Worm (Caenorhabditis elegans) whole organism, young adult: ENCODE measurements around the gene mlh-1.
A peak's percentile ranks its signal among the peaks of the same experiment; 100 is the strongest.

Experiments
- B0035.1 ChIP-seq: sonication (generic microtip); optimal IDR thresholded peaks from 2 replicates; lab custom pipeline; 2016; ENCODE audit warnings: missing genetic modification characterization, mild to moderate bottlenecking, missing compliant biosample characterization, missing genotype, missing genetic modification reagents
- B0336.3 ChIP-seq: fragments of 200-800 bp; sonication (Bioruptor generic); IDR thresholded peaks from 2 replicates; pipeline ENCODE4 v1.3.6; 2022; ENCODE audit warnings: missing genetic modification characterization, missing compliant biosample characterization
- F10E7.11 ChIP-seq: sonication (generic microtip); optimal IDR thresholded peaks from 2 replicates; lab custom pipeline; 2017; ENCODE audit warnings: mild to moderate bottlenecking, missing genetic modification characterization, moderate library complexity, missing compliant biosample characterization
- F22D6.2 ChIP-seq: sonication (generic microtip); optimal IDR thresholded peaks from 2 replicates; lab custom pipeline; 2016; ENCODE audit warnings: mild to moderate bottlenecking, missing genetic modification characterization, missing compliant biosample characterization
- F49E8.2 ChIP-seq: sonication (generic microtip); optimal IDR thresholded peaks from 3 replicates; lab custom pipeline; 2017; ENCODE audit warnings: missing genetic modification characterization, mild to moderate bottlenecking, missing compliant biosample characterization, antibody characterized with exemption, moderate library complexity; ENCODE audit not compliant: insufficient read depth
- F52B5.7 ChIP-seq: sonication (generic microtip); optimal IDR thresholded peaks from 2 replicates; lab custom pipeline; 2016; ENCODE audit warnings: mild to moderate bottlenecking, missing genetic modification characterization, missing compliant biosample characterization
- Y53F4B.3 ChIP-seq: fragments of 200-800 bp; sonication (Bioruptor generic); IDR thresholded peaks from 2 replicates; pipeline ENCODE4 v1.3.6; 2022; ENCODE audit warnings: missing genetic modification reagents, missing genetic modification characterization, missing compliant biosample characterization
- Y53G8AR.9 ChIP-seq: fragments of 200-800 bp; sonication (Bioruptor generic); conservative IDR thresholded peaks from 2 replicates; pipeline ENCODE4 v1.3.6; 2022; ENCODE audit warnings: missing genetic modification reagents, missing genetic modification characterization, missing compliant biosample characterization
- ZK185.1 ChIP-seq: sonication (generic microtip); optimal IDR thresholded peaks from 2 replicates; lab custom pipeline; 2016; ENCODE audit warnings: mild to moderate bottlenecking, missing genetic modification characterization, missing compliant biosample characterization; ENCODE audit not compliant: poor library complexity, severe bottlenecking
- ama-1 ChIP-seq, 3 experiments: fragments of 150-350 bp in 1 of 3; sonication (generic microtip) in 2 of 3; optimal IDR thresholded peaks; 2 replicates each; lab custom pipeline; 2014 to 2018; ENCODE audit warnings: missing biosample characterization in 2 of 3, missing genetic modification characterization in 2 of 3, missing genetic modification reagents in 2 of 3
- athp-1 ChIP-seq: sonication (generic microtip); optimal IDR thresholded peaks from 2 replicates; lab custom pipeline; 2017; ENCODE audit warnings: mild to moderate bottlenecking, missing genetic modification characterization, missing compliant biosample characterization
- attf-5 ChIP-seq: fragments of 200-800 bp; sonication (Bioruptor generic); optimal IDR thresholded peaks from 2 replicates; lab custom pipeline; 2018; ENCODE audit warnings: mild to moderate bottlenecking, missing genetic modification characterization, missing compliant biosample characterization
- bed-2 ChIP-seq: fragments of 200-800 bp; sonication (Bioruptor generic); IDR thresholded peaks from 2 replicates; pipeline ENCODE4 v1.3.6; 2022; ENCODE audit warnings: missing genetic modification reagents, missing genetic modification characterization, missing compliant biosample characterization
- ccch-3 ChIP-seq: fragments of 200-800 bp; sonication (Bioruptor generic); optimal IDR thresholded peaks from 2 replicates; lab custom pipeline; 2018; ENCODE audit warnings: mild to moderate bottlenecking, missing genetic modification characterization, missing compliant biosample characterization
- cebp-2 ChIP-seq: fragments of 200-800 bp; sonication (Bioruptor generic); IDR thresholded peaks from 2 replicates; pipeline ENCODE4 v1.3.6; 2022; ENCODE audit warnings: missing genetic modification characterization, missing compliant biosample characterization
- ceh-100 ChIP-seq: fragments of 200-800 bp; sonication (Bioruptor generic); IDR thresholded peaks from 2 replicates; pipeline ENCODE4 v1.3.6; 2022; ENCODE audit warnings: missing genetic modification reagents, missing genetic modification characterization, missing compliant biosample characterization
- ceh-27 ChIP-seq: fragments of 200-800 bp; sonication (Bioruptor generic); optimal IDR thresholded peaks from 2 replicates; lab custom pipeline; 2018; ENCODE audit warnings: mild to moderate bottlenecking, missing genetic modification characterization, moderate library complexity, missing compliant biosample characterization
- ceh-91 ChIP-seq: fragments of 200-800 bp; sonication (Bioruptor generic); IDR thresholded peaks from 2 replicates; pipeline ENCODE4 v1.3.6; 2022; ENCODE audit warnings: missing genetic modification reagents, missing genetic modification characterization, missing compliant biosample characterization
- die-1 ChIP-seq: sonication (generic microtip); optimal IDR thresholded peaks from 2 replicates; lab custom pipeline; 2016; ENCODE audit warnings: missing genotype, mild to moderate bottlenecking, missing genetic modification characterization, missing compliant biosample characterization
- dpff-1 ChIP-seq: sonication (generic microtip); optimal IDR thresholded peaks from 2 replicates; lab custom pipeline; 2017; ENCODE audit warnings: mild to moderate bottlenecking, missing genetic modification characterization, missing compliant biosample characterization
- egrh-3 ChIP-seq: fragments of 200-800 bp; sonication (Bioruptor generic); IDR thresholded peaks from 2 replicates; pipeline ENCODE4 v1.3.6; 2022; ENCODE audit warnings: missing genetic modification reagents, missing genetic modification characterization, missing compliant biosample characterization
- ets-4 ChIP-seq: fragments of 200-800 bp; sonication (Bioruptor generic); optimal IDR thresholded peaks from 2 replicates; lab custom pipeline; 2018; ENCODE audit warnings: mild to moderate bottlenecking, missing genetic modification characterization, missing compliant biosample characterization
- gei-17 ChIP-seq: fragments of 200-800 bp; sonication (Bioruptor generic); optimal IDR thresholded peaks from 2 replicates; lab custom pipeline; 2018; ENCODE audit warnings: mild to moderate bottlenecking, missing genetic modification characterization, missing compliant biosample characterization
- hlh-26 ChIP-seq: fragments of 200-800 bp; sonication (Bioruptor generic); conservative IDR thresholded peaks from 2 replicates; pipeline ENCODE4 v1.3.6; 2022; ENCODE audit warnings: missing genetic modification reagents, missing genetic modification characterization, missing compliant biosample characterization
- hmg-1.2 ChIP-seq: fragments of 200-800 bp; sonication (Bioruptor generic); IDR thresholded peaks from 2 replicates; pipeline ENCODE4 v1.3.6; 2022; ENCODE audit warnings: missing genetic modification reagents, missing genetic modification characterization, missing compliant biosample characterization
- hrde-1 ChIP-seq: sonication (generic microtip); optimal IDR thresholded peaks from 2 replicates; lab custom pipeline; 2016; ENCODE audit warnings: missing genetic modification characterization, mild to moderate bottlenecking, missing compliant biosample characterization, moderate library complexity, missing genotype, missing genetic modification reagents, borderline replicate concordance
- lin-26 ChIP-seq: fragments of 200-800 bp; sonication (Bioruptor generic); IDR thresholded peaks from 2 replicates; pipeline ENCODE4 v1.3.6; 2022; ENCODE audit warnings: missing genetic modification reagents, missing genetic modification characterization, missing compliant biosample characterization
- madf-8 ChIP-seq: fragments of 200-800 bp; sonication (Bioruptor generic); conservative IDR thresholded peaks from 2 replicates; pipeline ENCODE4 v1.3.6; 2022; ENCODE audit warnings: missing genetic modification reagents, missing genetic modification characterization, missing compliant biosample characterization
- mes-4 ChIP-seq: sonication (generic microtip); optimal IDR thresholded peaks from 2 replicates; lab custom pipeline; 2016; ENCODE audit warnings: missing genotype, missing genetic modification characterization, missing compliant biosample characterization
- mxl-1 ChIP-seq: sonication (generic microtip); optimal IDR thresholded peaks from 2 replicates; lab custom pipeline; 2016; ENCODE audit warnings: missing genetic modification characterization, missing compliant biosample characterization
- nhr-179 ChIP-seq: sonication (generic microtip); optimal IDR thresholded peaks from 2 replicates; lab custom pipeline; 2016; ENCODE audit warnings: mild to moderate bottlenecking, missing genetic modification characterization, missing compliant biosample characterization
- nhr-27 ChIP-seq: fragments of 200-800 bp; sonication (Bioruptor generic); optimal IDR thresholded peaks from 2 replicates; lab custom pipeline; 2018; ENCODE audit warnings: mild to moderate bottlenecking, missing genetic modification characterization, moderate library complexity, missing compliant biosample characterization
- nhr-80 ChIP-seq: sonication (generic microtip); optimal IDR thresholded peaks from 2 replicates; lab custom pipeline; 2016; ENCODE audit warnings: missing genetic modification characterization, missing compliant biosample characterization
- nhr-90 ChIP-seq: sonication (generic microtip); optimal IDR thresholded peaks from 2 replicates; lab custom pipeline; 2016; ENCODE audit warnings: missing genotype, mild to moderate bottlenecking, missing genetic modification characterization, missing compliant biosample characterization
- pbrm-1 ChIP-seq: fragments of 200-800 bp; sonication (Bioruptor generic); IDR thresholded peaks from 2 replicates; pipeline ENCODE4 v1.3.6; 2022; ENCODE audit warnings: missing genetic modification reagents, missing genetic modification characterization, missing compliant biosample characterization
- rcor-1 ChIP-seq: fragments of 200-800 bp; sonication (Bioruptor generic); IDR thresholded peaks from 2 replicates; pipeline ENCODE4 v1.3.6; 2022; ENCODE audit warnings: missing genetic modification reagents, missing genetic modification characterization, missing compliant biosample characterization
- rec-8 ChIP-seq, 2 experiments: sonication (generic microtip); optimal IDR thresholded peaks; 2 replicates each; lab custom pipeline; 2016; ENCODE audit warnings: mild to moderate bottlenecking in 2 of 2, missing genetic modification characterization in 2 of 2, missing genetic modification reagents in 2 of 2, missing genotype in 2 of 2, missing biosample characterization in 1 of 2, missing compliant biosample characterization in 1 of 2, moderate library complexity in 1 of 2
- sea-2 ChIP-seq: fragments of 200-800 bp; sonication (Bioruptor generic); IDR thresholded peaks from 2 replicates; pipeline ENCODE4 v1.3.6; 2022; ENCODE audit warnings: missing genetic modification characterization, missing compliant biosample characterization
- snpc-1.1 ChIP-seq: sonication (generic microtip); optimal IDR thresholded peaks from 2 replicates; lab custom pipeline; 2017; ENCODE audit warnings: missing genetic modification characterization, mild to moderate bottlenecking, missing compliant biosample characterization, antibody characterized with exemption, moderate library complexity, missing genotype, missing genetic modification reagents; ENCODE audit not compliant: insufficient read depth
- snpc-3.4 ChIP-seq: sonication (generic microtip); optimal IDR thresholded peaks from 2 replicates; lab custom pipeline; 2017; ENCODE audit warnings: missing genetic modification characterization, mild to moderate bottlenecking, missing compliant biosample characterization, antibody characterized with exemption, moderate library complexity, missing genotype, missing genetic modification reagents
- snpc-4 ChIP-seq, 5 experiments: fragments of 150-350 bp in 1 of 5; sonication (generic microtip) in 4 of 5; optimal IDR thresholded peaks; 2 replicates each; lab custom pipeline; 2014 to 2018; ENCODE audit warnings: missing genetic modification characterization in 5 of 5, missing biosample characterization in 3 of 5, antibody characterized with exemption in 2 of 5, mild to moderate bottlenecking in 2 of 5, missing compliant biosample characterization in 2 of 5, missing genotype in 2 of 5, moderate library complexity in 2 of 5, missing genetic modification reagents in 1 of 5
- tbx-9 ChIP-seq: sonication (generic microtip); optimal IDR thresholded peaks from 2 replicates; lab custom pipeline; 2016; ENCODE audit warnings: borderline replicate concordance, missing genetic modification characterization, inconsistent platforms, missing compliant biosample characterization
- zim-3 ChIP-seq: sonication (generic microtip); optimal IDR thresholded peaks from 2 replicates; lab custom pipeline; 2017; ENCODE audit warnings: mild to moderate bottlenecking, missing genetic modification characterization, moderate library complexity, missing compliant biosample characterization
- ztf-18 ChIP-seq: sonication (generic microtip); optimal IDR thresholded peaks from 2 replicates; lab custom pipeline; 2016; ENCODE audit warnings: missing genotype, mild to moderate bottlenecking, missing genetic modification characterization, missing compliant biosample characterization
- ztf-22 ChIP-seq: fragments of 200-800 bp; sonication (Bioruptor generic); optimal IDR thresholded peaks from 2 replicates; lab custom pipeline; 2018; ENCODE audit warnings: mild to moderate bottlenecking, missing genetic modification characterization, moderate library complexity, missing compliant biosample characterization
- ztf-25 ChIP-seq: fragments of 200-800 bp; sonication (Bioruptor generic); IDR thresholded peaks from 2 replicates; pipeline ENCODE4 v1.3.6; 2022; ENCODE audit warnings: missing genetic modification reagents, missing genetic modification characterization, missing compliant biosample characterization
- ztf-3 ChIP-seq: fragments of 200-800 bp; sonication (Bioruptor generic); optimal IDR thresholded peaks from 2 replicates; lab custom pipeline; 2018; ENCODE audit warnings: mild to moderate bottlenecking, missing genetic modification characterization, missing compliant biosample characterization

Gene mlh-1

DNA sequence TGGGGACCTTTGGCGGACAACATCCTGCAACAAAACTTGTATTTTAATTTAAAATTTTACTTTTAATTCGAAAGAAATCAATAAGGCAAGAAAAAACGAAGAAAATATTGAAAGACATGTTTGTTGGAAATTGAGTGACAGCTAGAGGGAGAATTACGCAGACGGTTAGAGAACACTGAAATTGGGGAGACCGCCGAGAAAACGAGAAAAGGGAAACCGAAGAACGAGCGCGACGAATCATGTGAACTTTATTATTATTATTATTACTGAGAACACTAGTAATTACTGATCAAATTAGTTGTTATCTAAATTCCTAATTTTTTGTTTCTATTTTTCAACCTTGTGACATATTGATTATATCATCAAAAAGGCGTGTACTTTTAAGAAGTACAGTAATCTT lies 34.6 kb upstream of the mlh-1 start, which contains the start of gene mmad-1:
Gene mmad-1 (minus strand): TSS at position 24 of the 400 bp plus-strand sequence.
- TF ChIP-seq rcor-1 (GFP tag; lab: Robert Waterston, UW): no peak
- no peak for TF ChIP-seq nhr-90 (tag; lab: Kevin White, UChicago)
- TF ChIP-seq zim-3 (tag; lab: Kevin White, UChicago): no peak
- peak; percentile 31 for TF ChIP-seq ztf-22 (GFP tag; lab: Kevin White, UChicago)
- peak; percentile 78 for TF ChIP-seq attf-5 (GFP tag; lab: Kevin White, UChicago)
- TF ChIP-seq mxl-1 (tag; lab: Kevin White, UChicago): no peak
- TF ChIP-seq Y53G8AR.9 (GFP tag; lab: Robert Waterston, UW): no peak
- no peak for TF ChIP-seq die-1 (tag; lab: Kevin White, UChicago)
- no peak for TF ChIP-seq gei-17 (GFP tag; lab: Kevin White, UChicago)
- TF ChIP-seq pbrm-1 (GFP tag; lab: Robert Waterston, UW): peak; percentile 46; the same call in 1 of the 2 replicates
- peak; percentile 63 for TF ChIP-seq nhr-80 (tag; lab: Kevin White, UChicago)
- TF ChIP-seq ceh-91: no peak
- TF ChIP-seq hrde-1 (tag; lab: Kevin White, UChicago): no peak
- TF ChIP-seq sea-2 (GFP tag; lab: Robert Waterston, UW): no peak
- no peak for TF ChIP-seq tbx-9 (tag; lab: Kevin White, UChicago)
- peak; percentile 72 for TF ChIP-seq ama-1 (optimal IDR thresholded peaks at IDR 0.05; lab: Kevin White, UChicago)
- no peak for TF ChIP-seq ama-1 (GFP tag; optimal IDR thresholded peaks at IDR 0.05; lab: Kevin White, UChicago)
- TF ChIP-seq F52B5.7: no peak
- no peak for TF ChIP-seq nhr-27
- no peak for TF ChIP-seq mes-4 (tag; lab: Kevin White, UChicago)
- no peak for TF ChIP-seq lin-26
- TF ChIP-seq B0336.3 (GFP tag; lab: Robert Waterston, UW): peak; percentile 20; the same call in 1 of the 2 replicates
- no peak for TF ChIP-seq ceh-27 (GFP tag; lab: Kevin White, UChicago)
- no peak for TF ChIP-seq ccch-3
- TF ChIP-seq Y53F4B.3 (GFP tag; lab: Robert Waterston, UW): no peak
- no peak for TF ChIP-seq ets-4
- TF ChIP-seq snpc-4 (GFP tag; optimal IDR thresholded peaks at IDR 0.05; lab: Kevin White, UChicago): no peak
- TF ChIP-seq snpc-4 (tag; optimal IDR thresholded peaks at IDR 0.05; lab: Kevin White, UChicago): peak in 2 of 4 experiments; percentile 14 to 33
- TF ChIP-seq snpc-1.1: no peak
- no peak for TF ChIP-seq athp-1 (tag; lab: Kevin White, UChicago)
- TF ChIP-seq cebp-2: no peak
- no peak for TF ChIP-seq F49E8.2
- TF ChIP-seq hmg-1.2 (GFP tag; lab: Robert Waterston, UW): peak; percentile 91
- TF ChIP-seq bed-2: no peak
- peak; percentile 11 for TF ChIP-seq ZK185.1 (tag; lab: Kevin White, UChicago)
- no peak for TF ChIP-seq nhr-179 (tag; lab: Kevin White, UChicago)
- TF ChIP-seq ztf-3 (GFP tag; lab: Kevin White, UChicago): no peak
- TF ChIP-seq hlh-26: no peak
- no peak for TF ChIP-seq rec-8 (tag; optimal IDR thresholded peaks at IDR 0.05; lab: Kevin White, UChicago)
- no peak for TF ChIP-seq ztf-18
- no peak for TF ChIP-seq egrh-3
- TF ChIP-seq dpff-1 (tag; lab: Kevin White, UChicago): no peak
- TF ChIP-seq F22D6.2 (tag; lab: Kevin White, UChicago): no peak
- TF ChIP-seq ztf-25 (GFP tag; lab: Robert Waterston, UW): no peak
- TF ChIP-seq snpc-3.4: no peak
- TF ChIP-seq B0035.1 (tag; lab: Kevin White, UChicago): no peak
- TF ChIP-seq F10E7.11 (tag; lab: Kevin White, UChicago): no peak
- TF ChIP-seq madf-8 (GFP tag; lab: Robert Waterston, UW): no peak
- TF ChIP-seq ceh-100 (GFP tag; lab: Robert Waterston, UW): no peak; the same call in 1 of the 2 replicates
